Worm (Caenorhabditis elegans) whole organism, L1 larva: ENCODE results near the gene Y4C6B.7.
A peak's percentile ranks its signal among the peaks of the same experiment; 100 is the strongest.

Source experiments
- C04F5.9 ChIP-seq: sonication (generic microtip); optimal IDR thresholded peaks from 2 replicates; lab custom pipeline; 2016; ENCODE audit warnings: missing genetic modification characterization, missing compliant biosample characterization
- alr-1 ChIP-seq: fragments of 200-800 bp; sonication (Bioruptor generic); optimal IDR thresholded peaks from 2 replicates; lab custom pipeline; 2018; ENCODE audit warnings: borderline replicate concordance, mild to moderate bottlenecking, missing genetic modification characterization, missing compliant biosample characterization
- ama-1 ChIP-seq: fragments of 150-350 bp; optimal IDR thresholded peaks from 2 replicates; lab custom pipeline; 2014
- ces-1 ChIP-seq: fragments of 150-350 bp; optimal IDR thresholded peaks from 2 replicates; lab custom pipeline; 2014; ENCODE audit warnings: missing biosample characterization, missing genetic modification reagents, missing genetic modification characterization
- dpl-1 ChIP-seq, 3 experiments: fragments of 150-350 bp in 2 of 3; sonication (generic microtip) in 1 of 3; optimal IDR thresholded peaks; 2 replicates each; lab custom pipeline; 2014 to 2017; ENCODE audit warnings: missing biosample characterization in 3 of 3, missing genetic modification characterization in 3 of 3, missing genetic modification reagents in 3 of 3
- dsc-1 ChIP-seq: sonication (generic microtip); optimal IDR thresholded peaks from 2 replicates; lab custom pipeline; 2016; ENCODE audit warnings: mild to moderate bottlenecking, missing genetic modification characterization, missing compliant biosample characterization
- efl-1 ChIP-seq, 4 experiments: fragments of 150-350 bp; optimal IDR thresholded peaks in 3 of 4; peaks in 1 of 4; 1 replicate in 1 of 4; 2 replicates in 3 of 4; lab custom pipeline; 2014; ENCODE audit warnings: missing biosample characterization in 2 of 4, missing genetic modification characterization in 2 of 4, missing genetic modification reagents in 2 of 4
- ets-5 ChIP-seq: fragments of 200-800 bp; sonication (Bioruptor generic); IDR thresholded peaks from 2 replicates; pipeline ENCODE4 v1.3.6; 2022; ENCODE audit warnings: missing genetic modification characterization, missing compliant biosample characterization
- fkh-10 ChIP-seq: sonication (generic microtip); optimal IDR thresholded peaks from 2 replicates; lab custom pipeline; 2017; ENCODE audit warnings: missing biosample characterization, missing genetic modification reagents, missing genetic modification characterization
- fkh-4 ChIP-seq: sonication (generic microtip); optimal IDR thresholded peaks from 2 replicates; lab custom pipeline; 2016; ENCODE audit warnings: missing compliant biosample characterization, missing genetic modification characterization, borderline replicate concordance
- fkh-8 ChIP-seq: sonication (generic microtip); optimal IDR thresholded peaks from 2 replicates; lab custom pipeline; 2016; ENCODE audit warnings: mild to moderate bottlenecking, missing genetic modification characterization, missing compliant biosample characterization
- hlh-17 ChIP-seq: fragments of 200-800 bp; sonication (Bioruptor generic); optimal IDR thresholded peaks from 2 replicates; lab custom pipeline; 2018; ENCODE audit warnings: missing genetic modification characterization, mild to moderate bottlenecking, missing compliant biosample characterization, moderate library complexity, borderline replicate concordance
- hpl-2 ChIP-seq: fragments of 150-350 bp; optimal IDR thresholded peaks from 2 replicates; lab custom pipeline; 2014; ENCODE audit warnings: missing biosample characterization, missing genetic modification reagents, missing genetic modification characterization
- irx-1 ChIP-seq: sonication (generic microtip); optimal IDR thresholded peaks from 2 replicates; lab custom pipeline; 2016; ENCODE audit warnings: missing genetic modification characterization, missing compliant biosample characterization
- isw-1 ChIP-seq: fragments of 200-800 bp; sonication (Bioruptor generic); IDR thresholded peaks from 2 replicates; pipeline ENCODE4 v1.3.6; 2022; ENCODE audit warnings: missing genetic modification characterization, missing compliant biosample characterization
- lin-15B ChIP-seq: fragments of 150-350 bp; sonication (generic microtip); optimal IDR thresholded peaks from 3 replicates; lab custom pipeline; 2014; ENCODE audit warnings: missing biosample characterization, missing genetic modification characterization
- lin-35 ChIP-seq, 2 experiments: fragments of 150-350 bp; optimal IDR thresholded peaks; 2 replicates each; lab custom pipeline; 2014; ENCODE audit warnings: missing biosample characterization in 2 of 2, missing genetic modification characterization in 2 of 2, missing genetic modification reagents in 2 of 2
- lin-39 ChIP-seq: fragments of 150-350 bp; optimal IDR thresholded peaks from 2 replicates; lab custom pipeline; 2014; ENCODE audit warnings: missing biosample characterization, missing genetic modification reagents, missing genetic modification characterization
- lir-3 ChIP-seq: sonication (generic microtip); optimal IDR thresholded peaks from 2 replicates; lab custom pipeline; 2016; ENCODE audit warnings: mild to moderate bottlenecking, missing genetic modification characterization, moderate library complexity, missing compliant biosample characterization; ENCODE audit not compliant: poor library complexity
- lsy-2 ChIP-seq, 2 experiments: fragments of 150-350 bp; optimal IDR thresholded peaks; 2 replicates each; lab custom pipeline; 2014; ENCODE audit warnings: missing biosample characterization in 2 of 2, missing genetic modification characterization in 2 of 2
- mab-9 ChIP-seq: fragments of 200-800 bp; sonication (Bioruptor generic); IDR thresholded peaks from 2 replicates; pipeline ENCODE4 v1.3.6; 2022; ENCODE audit warnings: missing genetic modification reagents, missing genetic modification characterization, missing compliant biosample characterization
- mdl-1 ChIP-seq, 2 experiments: fragments of 150-350 bp; optimal IDR thresholded peaks; 2 replicates each; lab custom pipeline; 2014 to 2017; ENCODE audit warnings: missing biosample characterization in 2 of 2, missing genetic modification characterization in 2 of 2, inconsistent platforms in 1 of 2
- mep-1 ChIP-seq: fragments of 150-350 bp; optimal IDR thresholded peaks from 2 replicates; lab custom pipeline; 2014; ENCODE audit warnings: missing biosample characterization, missing genetic modification characterization
- nhr-20 ChIP-seq: sonication (generic microtip); optimal IDR thresholded peaks from 2 replicates; lab custom pipeline; 2016; ENCODE audit warnings: mild to moderate bottlenecking, missing genetic modification characterization, missing compliant biosample characterization
- nhr-237 ChIP-seq: fragments of 150-350 bp; optimal IDR thresholded peaks from 2 replicates; lab custom pipeline; 2014; ENCODE audit warnings: missing biosample characterization, missing genetic modification characterization
- nhr-28 ChIP-seq: fragments of 150-350 bp; optimal IDR thresholded peaks from 2 replicates; lab custom pipeline; 2014; ENCODE audit warnings: missing biosample characterization, missing genetic modification characterization
- nhr-47 ChIP-seq: sonication (generic microtip); optimal IDR thresholded peaks from 2 replicates; lab custom pipeline; 2016; ENCODE audit warnings: mild to moderate bottlenecking, missing genetic modification characterization, moderate library complexity, missing compliant biosample characterization
- nhr-77 ChIP-seq: fragments of 150-350 bp; optimal IDR thresholded peaks from 2 replicates; lab custom pipeline; 2014; ENCODE audit warnings: missing biosample characterization, missing genetic modification characterization
- nhr-84 ChIP-seq: sonication (generic microtip); optimal IDR thresholded peaks from 2 replicates; lab custom pipeline; 2017; ENCODE audit warnings: missing biosample characterization, missing genetic modification characterization
- nhr-85 ChIP-seq: sonication (generic microtip); peaks from one replicate; lab custom pipeline; 2016; ENCODE audit warnings: missing genetic modification characterization, inconsistent platforms, missing compliant biosample characterization
- nhr-90 ChIP-seq: sonication (generic microtip); optimal IDR thresholded peaks from 2 replicates; lab custom pipeline; 2016; ENCODE audit warnings: mild to moderate bottlenecking, missing genetic modification characterization, missing compliant biosample characterization; ENCODE audit not compliant: poor library complexity
- pax-3 ChIP-seq: fragments of 200-800 bp; sonication (Bioruptor generic); optimal IDR thresholded peaks from 2 replicates; lab custom pipeline; 2018; ENCODE audit warnings: mild to moderate bottlenecking, missing genetic modification characterization, moderate library complexity, missing compliant biosample characterization
- pqm-1 ChIP-seq: sonication (generic microtip); optimal IDR thresholded peaks from 3 replicates; lab custom pipeline; 2017; ENCODE audit warnings: missing biosample characterization, missing genetic modification characterization
- rnt-1 ChIP-seq: sonication (generic microtip); optimal IDR thresholded peaks from 2 replicates; lab custom pipeline; 2016; ENCODE audit warnings: mild to moderate bottlenecking, missing genetic modification characterization, moderate library complexity, missing compliant biosample characterization
- skn-1 ChIP-seq: fragments of 150-350 bp; optimal IDR thresholded peaks from 2 replicates; lab custom pipeline; 2014; ENCODE audit warnings: missing biosample characterization, missing genetic modification characterization
- snpc-4 ChIP-seq: fragments of 150-350 bp; optimal IDR thresholded peaks from 2 replicates; lab custom pipeline; 2014; ENCODE audit warnings: missing biosample characterization, missing genetic modification characterization
- sox-4 ChIP-seq: sonication (generic microtip); optimal IDR thresholded peaks from 2 replicates; lab custom pipeline; 2016; ENCODE audit warnings: missing genetic modification characterization, missing compliant biosample characterization
- swsn-7 ChIP-seq: sonication (generic microtip); optimal IDR thresholded peaks from 2 replicates; lab custom pipeline; 2016; ENCODE audit warnings: missing genetic modification characterization, missing compliant biosample characterization
- tbx-2 ChIP-seq: sonication (generic microtip); optimal IDR thresholded peaks from 2 replicates; lab custom pipeline; 2016; ENCODE audit warnings: missing genetic modification characterization, missing compliant biosample characterization
- tlp-1 ChIP-seq: fragments of 150-350 bp; optimal IDR thresholded peaks from 2 replicates; lab custom pipeline; 2014; ENCODE audit warnings: missing biosample characterization, missing genetic modification characterization
- unc-30 ChIP-seq: sonication (generic microtip); optimal IDR thresholded peaks from 2 replicates; lab custom pipeline; 2017; ENCODE audit warnings: missing biosample characterization, missing genetic modification characterization
- unc-62 ChIP-seq: fragments of 150-350 bp; optimal IDR thresholded peaks from 2 replicates; lab custom pipeline; 2014; ENCODE audit warnings: missing biosample characterization, missing genetic modification reagents, missing genetic modification characterization
- unc-86 ChIP-seq: sonication (generic microtip); optimal IDR thresholded peaks from 2 replicates; lab custom pipeline; 2016; ENCODE audit warnings: missing genetic modification characterization, missing compliant biosample characterization
- vab-15 ChIP-seq: sonication (generic microtip); optimal IDR thresholded peaks from 2 replicates; lab custom pipeline; 2017; ENCODE audit warnings: missing genotype, mild to moderate bottlenecking, missing genetic modification characterization, missing compliant biosample characterization
- xbp-1 ChIP-seq: sonication (generic microtip); optimal IDR thresholded peaks from 2 replicates; lab custom pipeline; 2016; ENCODE audit warnings: missing genetic modification characterization, missing compliant biosample characterization
- zag-1 ChIP-seq: fragments of 150-350 bp; optimal IDR thresholded peaks from 2 replicates; lab custom pipeline; 2014; ENCODE audit warnings: missing biosample characterization, missing genetic modification characterization
- zip-4 ChIP-seq: fragments of 200-800 bp; sonication (Bioruptor generic); optimal IDR thresholded peaks from 2 replicates; lab custom pipeline; 2018; ENCODE audit warnings: mild to moderate bottlenecking, missing genetic modification characterization, moderate library complexity, missing compliant biosample characterization

Gene Y4C6B.7

ce11 chrIV:5367899-5368298 lies 14.6 kb upstream of the Y4C6B.7 start:
- TF ChIP-seq nhr-77 (tag; lab: Kevin White, UChicago) (no peak), efl-1 (optimal IDR thresholded peaks at IDR 0.05; lab: Kevin White, UChicago) (no peak), efl-1 (GFP tag; optimal IDR thresholded peaks at IDR 0.05 in 1 of 2; lab: Kevin White, UChicago) (peak in 1 of 2 experiments; percentile 92), fkh-10 (no peak)

- TF ChIP-seq nhr-85 (tag; lab: Kevin White, UChicago) (no peak), snpc-4 (tag; lab: Kevin White, UChicago) (no peak), ama-1 (lab: Kevin White, UChicago) (no peak), lir-3 (tag; lab: Kevin White, UChicago) (no peak), isw-1 (GFP tag; lab: Robert Waterston, UW) (no peak), mdl-1 (tag; optimal IDR thresholded peaks at IDR 0.05; lab: Kevin White, UChicago) (no peak), ces-1 (GFP tag; lab: Kevin White, UChicago) (no peak), tbx-2 (tag; lab: Kevin White, UChicago) (no peak), dpl-1 (GFP tag; optimal IDR thresholded peaks at IDR 0.05; lab: Kevin White, UChicago) (no peak), lin-35 (GFP tag; optimal IDR thresholded peaks at IDR 0.05; lab: Kevin White, UChicago) (no peak), hlh-17 (GFP tag; lab: Kevin White, UChicago) (no peak), xbp-1 (tag; lab: Kevin White, UChicago) (no peak), dsc-1 (tag; lab: Kevin White, UChicago) (no peak), sox-4 (tag; lab: Kevin White, UChicago) (no peak), nhr-90 (tag; lab: Kevin White, UChicago) (no peak), unc-30 (no peak), ets-5 (no peak), nhr-47 (no peak), efl-1 (optimal IDR thresholded peaks at IDR 0.05; lab: Kevin White, UChicago) (no peak), efl-1 (GFP tag; optimal IDR thresholded peaks at IDR 0.05 in 1 of 2; lab: Kevin White, UChicago) (no peak), fkh-10 (no peak)
These were observed 13.3 kb upstream of the Y4C6B.7 start, which contains the start of gene sand-1 for ce11 chrIV:5366567-5366966. Gene sand-1 (plus strand): TSS chrIV:5366867.

- TF ChIP-seq unc-30 = no peak
- no peak for TF ChIP-seq skn-1
- TF ChIP-seq swsn-7 (tag; lab: Kevin White, UChicago) = peak; percentile 79
- peak; percentile 76 for TF ChIP-seq snpc-4 (tag; lab: Kevin White, UChicago)
- peak; percentile 71 for TF ChIP-seq fkh-8 (tag; lab: Kevin White, UChicago)
- TF ChIP-seq isw-1 (GFP tag; lab: Robert Waterston, UW) = peak; percentile 62
- TF ChIP-seq vab-15 (tag; lab: Kevin White, UChicago) = no peak
- TF ChIP-seq dpl-1 (GFP tag; optimal IDR thresholded peaks at IDR 0.05; lab: Kevin White, UChicago) = peak; percentile 67 to 82 (median 81)
- TF ChIP-seq zip-4 (GFP tag; lab: Kevin White, UChicago) = peak; percentile 53
- TF ChIP-seq tlp-1 (tag; lab: Kevin White, UChicago) = no peak
- no peak for TF ChIP-seq zag-1 (tag; lab: Kevin White, UChicago)
- TF ChIP-seq nhr-85 (tag; lab: Kevin White, UChicago) = peak; percentile 86
- no peak for TF ChIP-seq nhr-84 (tag; lab: Kevin White, UChicago)
- TF ChIP-seq rnt-1 = peak; percentile 97
- TF ChIP-seq irx-1 (tag; lab: Kevin White, UChicago) = peak; percentile 86
- TF ChIP-seq lir-3 (tag; lab: Kevin White, UChicago) = peak; percentile 96
- TF ChIP-seq fkh-4 (tag; lab: Kevin White, UChicago) = peak; percentile 85
- peak; percentile 85 for TF ChIP-seq dsc-1 (tag; lab: Kevin White, UChicago)
- peak; percentile 64; the same call in 1 of the 2 replicates for TF ChIP-seq mab-9
- TF ChIP-seq pqm-1 (tag; lab: Kevin White, UChicago) = no peak
- TF ChIP-seq nhr-20 = peak; percentile 79
- no peak for TF ChIP-seq unc-62 (GFP tag; lab: Kevin White, UChicago)
- TF ChIP-seq ets-5 = no peak
- TF ChIP-seq lin-39 = peak; percentile 31
- no peak for TF ChIP-seq nhr-28 (tag; lab: Kevin White, UChicago)
- peak; percentile 93 for TF ChIP-seq mep-1 (tag; lab: Kevin White, UChicago)
- peak in 1 of 2 experiments; percentile 72 for TF ChIP-seq mdl-1 (tag; optimal IDR thresholded peaks at IDR 0.05; lab: Kevin White, UChicago)
- no peak for TF ChIP-seq alr-1 (tag; lab: Kevin White, UChicago)
- TF ChIP-seq hpl-2 (GFP tag; lab: Kevin White, UChicago) = peak; percentile 2
- TF ChIP-seq pax-3 (tag; lab: Kevin White, UChicago) = peak; percentile 65
- TF ChIP-seq lin-15B (tag; lab: Kevin White, UChicago) = peak; percentile 66
- TF ChIP-seq C04F5.9 (tag; lab: Kevin White, UChicago) = peak; percentile 40
- TF ChIP-seq unc-86 (tag; lab: Kevin White, UChicago) = peak; percentile 72
- TF ChIP-seq lsy-2 (tag; optimal IDR thresholded peaks at IDR 0.05; lab: Kevin White, UChicago) = peak; percentile 87
- no peak for TF ChIP-seq nhr-237 (tag; lab: Kevin White, UChicago)
- peak; percentile 87 for TF ChIP-seq xbp-1 (tag; lab: Kevin White, UChicago)
These were observed 10.9 kb upstream of the Y4C6B.7 start, which contains the start of the genes hda-6 and F41H10.4 for ce11 chrIV:5364135-5364609. Gene hda-6 (minus strand): TSS chrIV:5364306. Gene F41H10.4 (plus strand): TSS chrIV:5364559.
